Worm (Caenorhabditis elegans) whole organism, young adult: ENCODE data around the gene grl-31.

Experiments used
- B0261.1 ChIP-seq: sonication (generic microtip); optimal IDR thresholded peaks from 2 replicates; lab custom pipeline; 2016; ENCODE audit warnings: mild to moderate bottlenecking, missing genetic modification characterization, moderate library complexity, missing compliant biosample characterization
- Y95B8A.8 ChIP-seq: fragments of 200-800 bp; sonication (Bioruptor generic); IDR thresholded peaks from 2 replicates; pipeline ENCODE4 v1.3.6; 2022; ENCODE audit warnings: missing genetic modification reagents, missing genetic modification characterization, missing compliant biosample characterization
- aptf-2 ChIP-seq: fragments of 200-800 bp; sonication (Bioruptor generic); conservative IDR thresholded peaks from 2 replicates; pipeline ENCODE4 v1.3.6; 2022; ENCODE audit warnings: missing genetic modification reagents, missing genetic modification characterization, missing compliant biosample characterization
- ceh-100 ChIP-seq: fragments of 200-800 bp; sonication (Bioruptor generic); IDR thresholded peaks from 2 replicates; pipeline ENCODE4 v1.3.6; 2022; ENCODE audit warnings: missing genetic modification reagents, missing genetic modification characterization, missing compliant biosample characterization
- ceh-40 ChIP-seq: fragments of 200-800 bp; sonication (Bioruptor generic); IDR thresholded peaks from 2 replicates; pipeline ENCODE4 v1.3.6; 2022; ENCODE audit warnings: missing genetic modification characterization, missing compliant biosample characterization
- ekl-4 ChIP-seq: fragments of 200-800 bp; sonication (Bioruptor generic); IDR thresholded peaks from 2 replicates; pipeline ENCODE4 v1.3.6; 2022; ENCODE audit warnings: missing genetic modification reagents, missing genetic modification characterization, missing compliant biosample characterization
- him-1 ChIP-seq: sonication (generic microtip); optimal IDR thresholded peaks from 2 replicates; lab custom pipeline; 2016; ENCODE audit warnings: missing genotype, missing genetic modification reagents, missing genetic modification characterization, missing compliant biosample characterization
- snpc-4 ChIP-seq, 5 experiments: fragments of 150-350 bp in 1 of 5; sonication (generic microtip) in 4 of 5; optimal IDR thresholded peaks; 2 replicates each; lab custom pipeline; 2014 to 2018; ENCODE audit warnings: missing genetic modification characterization in 5 of 5, missing biosample characterization in 3 of 5, antibody characterized with exemption in 2 of 5, mild to moderate bottlenecking in 2 of 5, missing compliant biosample characterization in 2 of 5, missing genotype in 2 of 5, moderate library complexity in 2 of 5, missing genetic modification reagents in 1 of 5

DNA sequence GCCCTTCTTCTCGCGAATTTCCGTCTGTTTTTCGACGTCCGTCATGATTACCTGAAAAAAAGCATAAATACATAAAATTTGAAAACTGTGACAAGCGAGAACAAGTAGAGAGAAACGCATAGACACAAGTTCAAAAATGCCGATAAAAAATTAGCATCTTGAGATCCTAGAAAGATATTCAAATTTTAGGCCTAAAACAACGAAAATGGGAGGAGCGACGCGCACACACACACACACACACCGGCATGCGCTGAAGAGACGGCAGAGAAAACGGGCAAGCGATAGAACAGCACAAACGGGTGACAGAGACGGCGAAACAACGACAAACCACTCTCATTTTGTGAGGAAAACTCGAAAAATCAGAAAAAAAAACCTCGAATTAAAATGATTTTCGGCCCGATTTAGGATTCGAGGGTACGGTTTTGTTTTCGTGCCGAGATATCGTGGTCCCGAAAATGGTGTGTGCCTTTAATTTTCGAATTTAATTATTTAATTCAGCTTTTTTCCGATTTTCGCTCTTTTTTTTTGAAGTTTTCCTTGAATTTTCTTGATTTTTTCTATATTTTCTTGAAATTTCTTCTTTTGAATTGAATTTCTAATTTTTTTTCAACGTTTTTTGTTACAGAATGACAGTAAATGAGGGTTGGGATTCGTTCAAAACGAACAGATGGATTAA, 28.6 kb upstream of the grl-31 start, which contains the start of the genes rpl-11.1 and T22F3.2:
- 0 out of 2 replicates have a peak, but pooled peaks have one; percentile 20 for TF ChIP-seq ekl-4 (GFP tag; lab: Robert Waterston, UW)
- TF ChIP-seq snpc-4 (GFP tag; optimal IDR thresholded peaks at IDR 0.05; lab: Kevin White, UChicago) = no peak
- no peak for TF ChIP-seq snpc-4 (tag; optimal IDR thresholded peaks at IDR 0.05; lab: Kevin White, UChicago)
- TF ChIP-seq ceh-100 = no peak
- TF ChIP-seq ceh-40 (GFP tag; lab: Robert Waterston, UW) = no peak
- no peak for TF ChIP-seq Y95B8A.8
- no peak for TF ChIP-seq B0261.1
- TF ChIP-seq him-1 (tag; lab: Kevin White, UChicago) = no peak
- no peak for TF ChIP-seq aptf-2 (GFP tag; lab: Robert Waterston, UW)
